Fruit fly (Drosophila melanogaster) whole organism, prepupa: Measurements from ENCODE around the gene Tmem214.

Experiments
- Blimp-1 ChIP-seq: fragments of 200-800 bp; sonication (Bioruptor generic); optimal IDR thresholded peaks from 3 replicates; lab custom pipeline; 2017; ENCODE audit warnings: missing biosample characterization, missing genetic modification characterization, mild to moderate bottlenecking, moderate library complexity, missing genetic modification reagents
- CG10631 ChIP-seq: fragments of 200-800 bp; sonication (Bioruptor generic); optimal IDR thresholded peaks from 2 replicates; lab custom pipeline; 2016; ENCODE audit warnings: missing biosample characterization, missing genetic modification characterization
- CG10669 ChIP-seq: fragments of 200-800 bp; sonication (Bioruptor generic); optimal IDR thresholded peaks from 3 replicates; lab custom pipeline; 2018; ENCODE audit warnings: missing biosample characterization, mild to moderate bottlenecking, missing genetic modification characterization, moderate library complexity
- CG11294 ChIP-seq: fragments of 200-800 bp; sonication (Bioruptor generic); IDR thresholded peaks from 2 replicates; pipeline ENCODE4 v1.3.6; 2022; ENCODE audit warnings: missing biosample characterization, missing genetic modification characterization
- CG15336 ChIP-seq: fragments of 200-800 bp; sonication (Bioruptor generic); IDR thresholded peaks from 2 replicates; pipeline ENCODE4 v1.3.6; 2022; ENCODE audit warnings: missing biosample characterization, missing genetic modification characterization
- CG1621 ChIP-seq: fragments of 200-800 bp; sonication (Bioruptor generic); optimal IDR thresholded peaks from 3 replicates; lab custom pipeline; 2018; ENCODE audit warnings: missing biosample characterization, mild to moderate bottlenecking, missing genetic modification characterization
- CG16779 ChIP-seq: fragments of 200-800 bp; sonication (Bioruptor generic); optimal IDR thresholded peaks from 3 replicates; lab custom pipeline; 2017; ENCODE audit warnings: missing biosample characterization, mild to moderate bottlenecking, missing genetic modification characterization
- CG3032 ChIP-seq: fragments of 200-800 bp; optimal IDR thresholded peaks from 2 replicates; lab custom pipeline; 2019; ENCODE audit warnings: missing biosample characterization, mild to moderate bottlenecking, missing genetic modification characterization, moderate library complexity
- CG32006 ChIP-seq: fragments of 200-800 bp; sonication (Bioruptor generic); optimal IDR thresholded peaks from 3 replicates; lab custom pipeline; 2017; ENCODE audit warnings: missing biosample characterization, mild to moderate bottlenecking, missing genetic modification characterization
- CG3919 ChIP-seq: fragments of 200-800 bp; sonication (Bioruptor generic); optimal IDR thresholded peaks from 3 replicates; lab custom pipeline; 2016; ENCODE audit warnings: missing biosample characterization, missing genetic modification characterization
- CG4318 ChIP-seq: fragments of 200-800 bp; sonication (Bioruptor generic); optimal IDR thresholded peaks from 3 replicates; lab custom pipeline; 2017; ENCODE audit warnings: missing biosample characterization, mild to moderate bottlenecking, missing genetic modification characterization
- CG6163 ChIP-seq: fragments of 200-800 bp; sonication (Bioruptor generic); IDR thresholded peaks from 3 replicates; pipeline ENCODE4 v1.3.6; 2022; ENCODE audit warnings: missing biosample characterization, missing genetic modification characterization
- CG6276 ChIP-seq: fragments of 200-800 bp; sonication (Bioruptor generic); optimal IDR thresholded peaks from 2 replicates; lab custom pipeline; 2017; ENCODE audit warnings: missing biosample characterization, mild to moderate bottlenecking, missing genetic modification characterization
- CG6792 ChIP-seq: fragments of 200-800 bp; sonication (Bioruptor generic); optimal IDR thresholded peaks from 3 replicates; lab custom pipeline; 2016; ENCODE audit warnings: missing biosample characterization, missing genetic modification characterization
- CG6808 ChIP-seq: fragments of 200-800 bp; sonication (Bioruptor generic); optimal IDR thresholded peaks from 3 replicates; lab custom pipeline; 2017; ENCODE audit warnings: missing biosample characterization, missing genetic modification characterization, mild to moderate bottlenecking, moderate library complexity, missing genetic modification reagents
- CG6854 ChIP-seq: fragments of 200-800 bp; sonication (Bioruptor generic); optimal IDR thresholded peaks from 2 replicates; lab custom pipeline; 2017; ENCODE audit warnings: missing biosample characterization, mild to moderate bottlenecking, missing genetic modification characterization
- CG7368 ChIP-seq: fragments of 200-800 bp; sonication (Bioruptor generic); optimal IDR thresholded peaks from 3 replicates; lab custom pipeline; 2016; ENCODE audit warnings: missing biosample characterization, missing genetic modification characterization
- CG8319 ChIP-seq: fragments of 200-800 bp; sonication (Bioruptor generic); optimal IDR thresholded peaks from 3 replicates; lab custom pipeline; 2016; ENCODE audit warnings: missing biosample characterization, missing genetic modification characterization
- Eip75B ChIP-seq: fragments of 200-800 bp; sonication (Bioruptor generic); optimal IDR thresholded peaks from 3 replicates; lab custom pipeline; 2016; ENCODE audit warnings: missing biosample characterization, missing genetic modification characterization
- Eip78C ChIP-seq: fragments of 200-800 bp; sonication (Bioruptor generic); peaks from one replicate; lab custom pipeline; 2016; ENCODE audit warnings: missing biosample characterization, missing genetic modification characterization
- Hr38 ChIP-seq: sonication (Bioruptor generic); optimal IDR thresholded peaks from 2 replicates; lab custom pipeline; 2016; ENCODE audit warnings: missing biosample characterization, missing genetic modification characterization
- Met ChIP-seq: fragments of 200-800 bp; sonication (Bioruptor generic); optimal IDR thresholded peaks from 3 replicates; lab custom pipeline; 2016; ENCODE audit warnings: missing biosample characterization, missing genetic modification characterization
- OdsH ChIP-seq: fragments of 200-800 bp; sonication (Bioruptor generic); optimal IDR thresholded peaks from 3 replicates; lab custom pipeline; 2016; ENCODE audit warnings: missing biosample characterization, missing genetic modification characterization
- Smox ChIP-seq: fragments of 200-800 bp; sonication (Bioruptor generic); optimal IDR thresholded peaks from 3 replicates; lab custom pipeline; 2016; ENCODE audit warnings: missing biosample characterization, missing genetic modification characterization
- Sox14 ChIP-seq: fragments of 200-800 bp; sonication (Bioruptor generic); optimal IDR thresholded peaks from 3 replicates; lab custom pipeline; 2016; ENCODE audit warnings: missing biosample characterization, missing genetic modification characterization
- Sox15 ChIP-seq: fragments of 200-800 bp; sonication (Bioruptor generic); optimal IDR thresholded peaks from 3 replicates; lab custom pipeline; 2016; ENCODE audit warnings: missing biosample characterization, missing genetic modification characterization
- cyc ChIP-seq: fragments of 200-800 bp; sonication (Bioruptor generic); optimal IDR thresholded peaks from 3 replicates; lab custom pipeline; 2016; ENCODE audit warnings: missing biosample characterization, missing genetic modification characterization
- dac ChIP-seq: fragments of 200-800 bp; sonication (Bioruptor generic); optimal IDR thresholded peaks from 2 replicates; lab custom pipeline; 2017; ENCODE audit warnings: missing biosample characterization, mild to moderate bottlenecking, missing genetic modification characterization
- dsx ChIP-seq: fragments of 200-800 bp; optimal IDR thresholded peaks from 3 replicates; lab custom pipeline; 2019; ENCODE audit warnings: missing biosample characterization, mild to moderate bottlenecking, missing genetic modification characterization, moderate library complexity; ENCODE audit not compliant: poor library complexity, severe bottlenecking
- eg ChIP-seq: fragments of 200-800 bp; sonication (Bioruptor generic); IDR thresholded peaks from 3 replicates; pipeline ENCODE4 v1.3.6; 2022; ENCODE audit warnings: missing biosample characterization, missing genetic modification characterization
- esn ChIP-seq: fragments of 200-800 bp; sonication (Bioruptor generic); optimal IDR thresholded peaks from 2 replicates; lab custom pipeline; 2016; ENCODE audit warnings: missing biosample characterization, mild to moderate bottlenecking, missing genetic modification characterization, moderate library complexity
- fd85E ChIP-seq: fragments of 200-800 bp; sonication (Bioruptor generic); optimal IDR thresholded peaks from 3 replicates; lab custom pipeline; 2016; ENCODE audit warnings: missing biosample characterization, missing genetic modification characterization
- fkh ChIP-seq: fragments of 200-800 bp; sonication (Bioruptor generic); optimal IDR thresholded peaks from 3 replicates; lab custom pipeline; 2017; ENCODE audit warnings: missing biosample characterization, mild to moderate bottlenecking, missing genetic modification characterization, moderate library complexity
- net ChIP-seq: fragments of 200-800 bp; sonication (Bioruptor generic); optimal IDR thresholded peaks from 3 replicates; lab custom pipeline; 2016; ENCODE audit warnings: missing biosample characterization, missing genetic modification characterization
- spab ChIP-seq: fragments of 200-800 bp; sonication (Bioruptor generic); optimal IDR thresholded peaks from 2 replicates; lab custom pipeline; 2017; ENCODE audit warnings: missing biosample characterization, mild to moderate bottlenecking, missing genetic modification characterization, missing genetic modification reagents
- ss ChIP-seq, 2 experiments: fragments of 200-800 bp; sonication (Bioruptor generic); optimal IDR thresholded peaks; 2 replicates in 1 of 2; 3 replicates in 1 of 2; lab custom pipeline; 2017 to 2018; ENCODE audit warnings: mild to moderate bottlenecking in 2 of 2, missing biosample characterization in 2 of 2, missing genetic modification characterization in 2 of 2, moderate library complexity in 1 of 2
- svp ChIP-seq: fragments of 200-800 bp; sonication (Bioruptor generic); peaks from one replicate; lab custom pipeline; 2016; ENCODE audit warnings: missing biosample characterization, missing genetic modification characterization

Tmem214 gene

DNA sequence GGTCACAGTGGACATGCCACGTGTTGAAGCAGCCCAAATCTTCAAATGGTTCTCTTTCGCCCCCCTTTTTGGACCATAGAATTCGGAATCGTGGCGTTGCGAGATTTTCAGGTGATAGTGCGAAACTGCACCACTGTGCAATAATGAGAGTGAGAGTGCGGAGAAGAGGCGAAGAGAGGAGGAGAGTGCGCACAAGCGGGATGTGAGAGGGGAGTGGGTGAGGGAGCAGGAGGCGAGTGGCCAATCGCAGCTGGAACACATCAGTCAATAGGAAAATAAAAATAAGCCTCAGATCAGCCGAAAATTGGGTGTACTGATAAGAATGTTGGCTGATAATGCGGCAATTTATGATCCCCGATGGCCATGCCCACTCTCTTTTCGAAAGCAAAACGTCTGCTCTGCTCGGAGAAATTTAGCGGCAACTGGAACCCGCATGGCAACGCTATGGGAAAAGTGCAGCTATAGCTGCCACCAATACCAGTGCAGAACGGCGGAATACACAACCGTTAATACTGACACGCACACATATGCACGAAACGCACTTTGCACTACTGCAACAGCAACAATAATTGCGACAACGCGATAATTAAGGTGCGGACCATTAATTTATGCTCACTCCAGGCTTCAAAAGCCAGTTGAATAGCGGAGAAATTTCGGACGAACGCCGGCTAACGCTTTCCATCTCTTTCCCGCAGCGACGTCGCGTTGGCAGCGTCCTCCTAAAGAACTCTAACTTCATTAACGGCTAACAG lies 2.6 kb downstream of the Tmem214 start (continued):
- TF ChIP-seq Hr38 (GFP tag; lab: Kevin White, UChicago) (no peak), Eip78C (peak; percentile 77), CG16779 (tag; lab: Kevin White, UChicago) (peak; percentile 66), dac (GFP tag; lab: Kevin White, UChicago) (no peak), CG6276 (GFP tag; lab: Kevin White, UChicago) (no peak), CG6808 (GFP tag; lab: Kevin White, UChicago) (peak; percentile 79), fd85E (GFP tag; lab: Kevin White, UChicago) (no peak), OdsH (GFP tag; lab: Kevin White, UChicago) (peak; percentile 3), Sox15 (no peak), svp (GFP tag; lab: Kevin White, UChicago) (peak; percentile 93), CG11294 (GFP tag; lab: Robert Waterston, UW) (no peak; the same call in 1 of the 2 replicates), cyc (GFP tag; lab: Kevin White, UChicago) (peak; percentile 8), Blimp-1 (peak; percentile 99), Smox (GFP tag; lab: Kevin White, UChicago) (peak; percentile 38), CG4318 (GFP tag; lab: Kevin White, UChicago) (no peak), CG3919 (peak; percentile 1), dsx (no peak), CG6792 (GFP tag; lab: Kevin White, UChicago) (peak; percentile 33), ss (GFP tag; optimal IDR thresholded peaks at IDR 0.05; lab: Kevin White, UChicago) (peak; percentile 84), CG1621 (tag; lab: Kevin White, UChicago) (peak; percentile 50)

DNA sequence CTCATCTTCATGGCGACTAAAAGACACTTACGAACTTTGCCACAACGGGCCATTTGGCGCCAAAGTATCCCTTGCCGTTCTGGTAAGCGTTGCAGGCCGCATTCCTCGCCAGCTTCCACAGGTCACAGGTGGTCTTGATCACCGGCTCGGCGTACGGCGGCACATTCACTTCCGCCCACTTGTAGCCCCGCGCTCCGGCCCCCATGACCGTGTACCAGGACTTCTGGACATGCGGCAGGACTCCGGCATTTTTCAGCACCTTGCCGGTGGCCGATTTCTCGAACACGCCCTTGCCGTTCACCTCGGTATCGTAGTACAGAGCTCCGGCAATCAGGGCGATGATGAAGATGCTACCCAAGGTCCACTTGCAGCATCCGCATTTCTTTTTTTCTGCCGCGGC lies 4.1 kb downstream of the Tmem214 start:
- TF ChIP-seq CG10669 (no peak), fkh (GFP tag; lab: Kevin White, UChicago) (no peak), Eip75B (GFP tag; lab: Kevin White, UChicago) (no peak), CG6808 (GFP tag; lab: Kevin White, UChicago) (no peak), Met (GFP tag; lab: Kevin White, UChicago) (no peak), CG16779 (tag; lab: Kevin White, UChicago) (no peak), CG15336 (GFP tag; lab: Robert Waterston, UW) (no peak), CG1621 (tag; lab: Kevin White, UChicago) (no peak), spab (GFP tag; lab: Kevin White, UChicago) (no peak), CG32006 (no peak), dsx (no peak), CG4318 (GFP tag; lab: Kevin White, UChicago) (no peak), CG10631 (GFP tag; lab: Kevin White, UChicago) (no peak)

DNA sequence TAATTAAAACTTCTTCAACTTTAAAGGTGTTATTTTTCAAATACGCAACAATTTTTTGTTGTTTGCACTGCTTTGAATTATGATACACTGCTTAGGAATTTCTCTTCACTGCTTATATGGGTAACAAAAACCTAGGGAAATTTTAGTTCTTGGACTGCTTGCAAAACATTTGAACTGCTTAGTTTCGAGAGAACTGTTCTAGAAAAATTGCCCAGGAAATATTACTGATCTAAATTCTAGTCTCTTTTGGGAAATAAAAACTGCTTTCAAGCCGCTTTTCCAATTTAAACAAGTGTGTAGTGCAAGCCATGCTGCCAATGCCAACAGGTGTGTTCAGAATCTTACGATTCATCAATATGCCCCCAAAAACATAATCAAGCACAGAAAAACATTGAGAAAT lies 5.6 kb downstream of the Tmem214 start:
- TF ChIP-seq CG3032 (tag; lab: Kevin White, UChicago) (no peak), net (GFP tag; lab: Kevin White, UChicago) (no peak), Sox15 (no peak), esn (GFP tag; lab: Kevin White, UChicago) (no peak), CG8319 (GFP tag; lab: Kevin White, UChicago) (no peak), CG6854 (GFP tag; lab: Kevin White, UChicago) (no peak), CG1621 (tag; lab: Kevin White, UChicago) (no peak)
- TF ChIP-seq, all 60 proteins: peak for 0

DNA sequence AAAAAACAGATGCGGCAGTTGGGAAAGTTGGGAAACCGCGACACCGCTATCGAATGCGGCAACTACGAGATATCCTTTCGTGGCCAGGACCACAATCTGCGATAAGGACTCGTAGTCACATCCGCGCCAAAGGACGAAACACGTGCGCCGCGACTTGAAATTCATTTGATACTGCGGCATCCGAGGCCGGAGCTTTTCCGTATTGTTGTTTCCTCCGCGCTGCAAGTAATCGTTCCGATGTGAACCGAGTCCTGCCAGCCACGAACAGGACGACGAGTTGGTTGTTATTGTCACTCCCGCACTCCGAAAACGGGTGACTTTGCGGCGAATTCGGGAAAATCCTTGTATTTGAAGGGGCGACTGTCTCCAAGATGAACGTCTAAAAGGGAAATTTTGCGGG lies 6.1 kb downstream of the Tmem214 start, which contains the start of gene dpr2:
Gene dpr2 (minus strand): TSS at position 175 of the 400 bp plus-strand sequence.
- TF ChIP-seq CG16779 (tag; lab: Kevin White, UChicago) = no peak
- no peak for TF ChIP-seq eg
- TF ChIP-seq CG6854 (GFP tag; lab: Kevin White, UChicago) = no peak
- TF ChIP-seq CG11294 (GFP tag; lab: Robert Waterston, UW) = no peak
- no peak for TF ChIP-seq CG7368 (GFP tag; lab: Kevin White, UChicago)
- TF ChIP-seq CG6163 (GFP tag; lab: Robert Waterston, UW) = no peak
- no peak for TF ChIP-seq dsx
- TF ChIP-seq Sox14 (GFP tag; lab: Kevin White, UChicago) = no peak
- TF ChIP-seq Hr38 (GFP tag; lab: Kevin White, UChicago) = no peak
